Fruit fly (Drosophila melanogaster) whole organism: Measurements from ENCODE around the gene CG43902.

Experiments
- CG8478 ChIP-seq: fragments of >200 bp; optimal IDR thresholded peaks from 2 replicates; lab custom pipeline; 2018; ENCODE audit warnings: inconsistent platforms
- Dll ChIP-seq: fragments of >200 bp; optimal IDR thresholded peaks from 2 replicates; lab custom pipeline; 2017
- EcR ChIP-seq, 2 experiments: fragments of >200 bp; optimal IDR thresholded peaks; 2 replicates each; lab custom pipeline; 2017; ENCODE audit warnings: missing biosample characterization in 2 of 2, missing genetic modification characterization in 2 of 2, missing genetic modification reagents in 2 of 2
- pan ChIP-seq: fragments of >200 bp; optimal IDR thresholded peaks from 2 replicates; lab custom pipeline; 2017
- psq ChIP-seq: fragments of >200 bp; optimal IDR thresholded peaks from 2 replicates; lab custom pipeline; 2017
- usp ChIP-seq: fragments of >200 bp; optimal IDR thresholded peaks from 2 replicates; lab custom pipeline; 2017; ENCODE audit warnings: missing biosample characterization, missing genetic modification characterization, mixed read lengths

DNA sequence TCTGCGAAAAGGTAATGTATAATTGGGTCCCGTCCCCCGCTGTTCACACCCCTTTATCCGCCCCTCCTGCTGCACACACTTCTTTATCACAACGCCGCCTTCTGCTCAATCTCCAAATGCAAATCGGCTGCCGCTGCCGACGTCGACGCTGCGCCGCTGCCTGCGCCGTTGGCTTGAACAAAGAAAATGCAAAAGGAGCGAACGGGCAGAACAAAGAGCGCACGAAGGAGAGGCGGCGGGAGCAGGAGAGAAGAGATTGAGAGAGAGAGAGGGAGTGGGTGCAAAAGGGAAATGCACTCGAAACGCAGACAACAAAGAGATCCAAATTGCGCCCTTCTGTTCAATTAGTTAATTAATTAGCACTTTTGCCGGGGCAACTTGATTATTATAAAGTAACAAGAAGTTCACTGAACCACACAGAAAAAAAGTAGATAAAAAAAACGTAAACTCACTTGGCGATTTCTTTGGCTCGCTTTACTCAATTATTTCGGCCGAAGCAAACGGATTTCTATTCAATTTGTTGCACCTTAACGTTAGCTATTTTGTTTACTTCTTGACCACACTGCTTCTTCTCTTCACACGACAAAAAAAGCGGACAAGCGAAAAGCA is 51.4 kb downstream of the CG43902 start:
- peak; percentile 70 for TF ChIP-seq Dll (lab: Kevin White, UChicago)
- no peak for TF ChIP-seq pan
- TF ChIP-seq usp (GFP tag; lab: Kevin White, UChicago): no peak
- no peak for TF ChIP-seq psq
- no peak for TF ChIP-seq CG8478 (lab: Kevin White, UChicago)
- TF ChIP-seq EcR (GFP tag; optimal IDR thresholded peaks at IDR 0.05; lab: Kevin White, UChicago): peak in 1 of 2 experiments; percentile 61
